Fruit fly (Drosophila melanogaster): Measurements from ENCODE around the gene wat.

Gene wat

dm6 chr3R:29040526-29041195 lies 20.5 kb upstream of the wat start (continued):
- peak; percentile 66 for TF ChIP-seq Xbp1 (GFP tag; optimal IDR thresholded peaks at IDR 0.05)
- TF ChIP-seq CG14965 (GFP tag; optimal IDR thresholded peaks at IDR 0.05; ENCODE audit: borderline replicate concordance) = no peak
- peak; percentile 71 for TF ChIP-seq tap (tag; optimal IDR thresholded peaks at IDR 0.05)
- TF ChIP-seq salm (tag; optimal IDR thresholded peaks at IDR 0.05) = peak; percentile 28
- peak; percentile 48; the same call in 1 of the 2 replicates for TF ChIP-seq Drgx (GFP tag; IDR thresholded peaks at IDR 0.05)
- TF ChIP-seq br (optimal IDR thresholded peaks at IDR 0.05) = no peak
- TF ChIP-seq CG14441 (GFP tag; IDR thresholded peaks at IDR 0.05) = peak; percentile 57
- no peak for TF ChIP-seq btn (GFP tag; optimal IDR thresholded peaks at IDR 0.05)
- TF ChIP-seq Rfx (GFP tag; IDR thresholded peaks at IDR 0.05) = peak; percentile 63; the same call in 1 of the 2 replicates
- peak; percentile 56 for TF ChIP-seq Ssrp (tag; optimal IDR thresholded peaks at IDR 0.05)
- TF ChIP-seq CG7556 (GFP tag; optimal IDR thresholded peaks at IDR 0.05) = peak; percentile 80
- TF ChIP-seq ro (GFP tag; IDR thresholded peaks at IDR 0.05) = no peak
- TF ChIP-seq CkIIα-i1 (GFP tag; IDR thresholded peaks at IDR 0.05) = no peak
- TF ChIP-seq CG7745 (tag; optimal IDR thresholded peaks at IDR 0.05) = no peak
- peak; percentile 48 for TF ChIP-seq CG8281 (tag; optimal IDR thresholded peaks at IDR 0.05)
- no peak for TF ChIP-seq stwl (tag; optimal IDR thresholded peaks at IDR 0.05)
- peak; percentile 43 for TF ChIP-seq tin (GFP tag; optimal IDR thresholded peaks at IDR 0.05)
- peak; percentile 72 for TF ChIP-seq unpg (GFP tag; optimal IDR thresholded peaks at IDR 0.05)
- TF ChIP-seq Doc2 (GFP tag; IDR thresholded peaks at IDR 0.05) = no peak
- no peak for TF ChIP-seq sd (tag; optimal IDR thresholded peaks at IDR 0.05)
- no peak for TF ChIP-seq Tbp (GFP tag; optimal IDR thresholded peaks at IDR 0.05)
- peak; percentile 31 for TF ChIP-seq slou (GFP tag; optimal IDR thresholded peaks at IDR 0.05)
- no peak for TF ChIP-seq danr (GFP tag; IDR thresholded peaks at IDR 0.05)
- peak; percentile 57 for TF ChIP-seq fd3F (GFP tag; optimal IDR thresholded peaks at IDR 0.05)
- TF ChIP-seq NfI (GFP tag; optimal IDR thresholded peaks at IDR 0.05) = peak; percentile 68
- peak; percentile 12 for TF ChIP-seq CG34376 (GFP tag; optimal IDR thresholded peaks at IDR 0.05)
- TF ChIP-seq dati (GFP tag; IDR thresholded peaks at IDR 0.05) = no peak
- TF ChIP-seq pfk (GFP tag; optimal IDR thresholded peaks at IDR 0.05) = no peak
- TF ChIP-seq fu2 (GFP tag; optimal IDR thresholded peaks at IDR 0.05) = no peak
- no peak for TF ChIP-seq grn (GFP tag; optimal IDR thresholded peaks at IDR 0.05)
- TF ChIP-seq TFAM (GFP tag; optimal IDR thresholded peaks at IDR 0.05) = no peak
- peak; percentile 66 for TF ChIP-seq row (GFP tag; IDR thresholded peaks at IDR 0.05)
- TF ChIP-seq seq (GFP tag; IDR thresholded peaks at IDR 0.05) = peak; percentile 68
- TF ChIP-seq CG10654 (GFP tag; optimal IDR thresholded peaks at IDR 0.05) = peak; percentile 61
- peak; percentile 58 for TF ChIP-seq CG8388 (GFP tag; optimal IDR thresholded peaks at IDR 0.05)
- no peak for TF ChIP-seq HLH54F (GFP tag; optimal IDR thresholded peaks at IDR 0.05)
- 0 out of 3 replicates have a peak, but pooled peaks have one; percentile 7 for TF ChIP-seq ci (GFP tag; IDR thresholded peaks at IDR 0.05)
- TF ChIP-seq CG18262 (tag; optimal IDR thresholded peaks at IDR 0.05) = peak; percentile 76
- TF ChIP-seq pan (optimal IDR thresholded peaks at IDR 0.05) = no peak
- TF ChIP-seq pan (GFP tag; optimal IDR thresholded peaks at IDR 0.05 in 1 of 2, IDR thresholded peaks at IDR 0.05 in 1 of 2) = peak in 1 of 2 experiments; percentile 44
- no peak for TF ChIP-seq vfl (GFP tag; optimal IDR thresholded peaks at IDR 0.05)
- no peak for TF ChIP-seq CG3163 (GFP tag; optimal IDR thresholded peaks at IDR 0.05)
- peak; percentile 75 for TF ChIP-seq CG4424 (GFP tag; optimal IDR thresholded peaks at IDR 0.05)
- TF ChIP-seq CG3847 (GFP tag; IDR thresholded peaks at IDR 0.05) = peak; percentile 41; the same call in 1 of the 2 replicates
- TF ChIP-seq CG8765 (GFP tag; IDR thresholded peaks at IDR 0.05) = no peak
- peak; percentile 48 for TF ChIP-seq scrt (GFP tag; optimal IDR thresholded peaks at IDR 0.05)
- TF ChIP-seq Oaz (GFP tag; IDR thresholded peaks at IDR 0.05) = 0 out of 2 replicates have a peak, but pooled peaks have one; percentile 31
- peak; percentile 51; the same call in 1 of the 3 replicates for TF ChIP-seq CG11093 (GFP tag; IDR thresholded peaks at IDR 0.05)
- TF ChIP-seq luna (GFP tag; optimal IDR thresholded peaks at IDR 0.05) = no peak
- no peak for TF ChIP-seq hkb (optimal IDR thresholded peaks at IDR 0.05)
- peak; percentile 74 for TF ChIP-seq hkb (GFP tag; IDR thresholded peaks at IDR 0.05)
- peak; percentile 54 for TF ChIP-seq esg (GFP tag; conservative IDR thresholded peaks at IDR 0.05)

Measured in whole organism, embryonic.